Worm (Caenorhabditis elegans): ENCODE data around the gene K11H12.3.

K11H12.3 gene

DNA sequence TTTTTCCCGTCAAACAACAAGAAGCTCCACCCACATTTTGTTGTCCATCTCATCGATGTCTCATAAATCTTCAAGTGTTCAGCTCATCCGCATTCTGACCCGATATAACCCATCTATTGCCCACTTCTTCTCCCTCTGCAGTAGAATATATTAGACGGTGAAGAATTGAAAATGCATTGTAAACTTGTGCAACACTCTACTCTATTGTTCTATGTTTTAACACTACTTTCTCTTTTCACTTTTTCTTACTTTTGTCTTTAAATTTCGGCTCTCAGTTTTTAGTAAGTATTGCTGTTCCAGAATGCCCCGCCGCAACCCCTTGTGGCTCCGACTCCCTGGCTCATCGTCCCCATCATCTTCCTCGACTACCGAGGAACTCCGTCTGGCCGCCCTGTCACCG lies 23.9 kb downstream of the K11H12.3 start, which contains the start of gene K11H12.9:
Gene K11H12.9 (plus strand): TSS at position 301 of the 400 bp plus-strand sequence.
- TF ChIP-seq ceh-13 (GFP tag; optimal IDR thresholded peaks at IDR 0.05) (no peak), ama-1 (optimal IDR thresholded peaks at IDR 0.05) (no peak), tra-4 (tag; optimal IDR thresholded peaks at IDR 0.05) (no peak), scrt-1 (GFP tag; IDR thresholded peaks at IDR 0.05) (no peak), tbx-37 (GFP tag; conservative IDR thresholded peaks at IDR 0.05) (no peak), ceh-36 (tag; optimal IDR thresholded peaks at IDR 0.05) (no peak), B0310.2 (tag; optimal IDR thresholded peaks at IDR 0.05) (no peak), flt-1 (GFP tag; IDR thresholded peaks at IDR 0.05) (no peak), sea-1 (GFP tag; conservative IDR thresholded peaks at IDR 0.05) (no peak), pes-1 (GFP tag; IDR thresholded peaks at IDR 0.05) (no peak), hmg-4 (GFP tag; optimal IDR thresholded peaks at IDR 0.05) (no peak), tbx-11 (GFP tag; IDR thresholded peaks at IDR 0.05) (no peak), aly-1 (tag; optimal IDR thresholded peaks at IDR 0.05) (no peak), hmbx-1 (tag; optimal IDR thresholded peaks at IDR 0.05) (no peak), ets-7 (tag; optimal IDR thresholded peaks at IDR 0.05) (no peak), hnd-1 (tag; optimal IDR thresholded peaks at IDR 0.05) (no peak), F13C5.2 (tag; optimal IDR thresholded peaks at IDR 0.05) (no peak)

DNA sequence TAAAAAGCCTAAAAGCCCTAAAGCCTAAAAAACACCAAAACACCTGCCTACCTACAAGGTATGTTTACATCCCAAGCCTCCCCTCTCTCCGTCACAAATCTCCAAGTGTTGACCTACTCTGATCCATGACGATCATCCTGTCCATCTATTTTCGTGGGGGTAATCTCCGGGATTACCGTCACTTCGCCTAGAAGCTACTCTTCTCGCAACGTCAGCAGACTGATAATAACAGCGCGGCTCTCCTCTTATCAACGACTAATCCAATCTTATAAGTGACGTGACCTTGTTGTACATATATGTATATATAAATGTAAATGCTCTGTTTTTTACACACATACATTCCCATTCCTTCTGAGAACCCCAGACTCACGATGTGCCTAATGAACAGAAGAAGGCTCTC lies 24.9 kb downstream of the K11H12.3 start:
- no peak for TF ChIP-seq B0310.2 (tag; optimal IDR thresholded peaks at IDR 0.05)
- TF ChIP-seq tbx-37 (GFP tag; conservative IDR thresholded peaks at IDR 0.05): no peak
- no peak for TF ChIP-seq hnd-1 (tag; optimal IDR thresholded peaks at IDR 0.05)
- TF ChIP-seq ceh-13 (GFP tag; optimal IDR thresholded peaks at IDR 0.05): no peak
- no peak for TF ChIP-seq sea-1 (GFP tag; conservative IDR thresholded peaks at IDR 0.05)
- no peak for TF ChIP-seq hmg-4 (GFP tag; optimal IDR thresholded peaks at IDR 0.05)
- no peak for TF ChIP-seq tbx-11 (GFP tag; IDR thresholded peaks at IDR 0.05)
- no peak for TF ChIP-seq aly-1 (tag; optimal IDR thresholded peaks at IDR 0.05)
- TF ChIP-seq ama-1 (optimal IDR thresholded peaks at IDR 0.05): no peak
- no peak for TF ChIP-seq flt-1 (GFP tag; IDR thresholded peaks at IDR 0.05)
- TF ChIP-seq F13C5.2 (tag; optimal IDR thresholded peaks at IDR 0.05): no peak

DNA sequence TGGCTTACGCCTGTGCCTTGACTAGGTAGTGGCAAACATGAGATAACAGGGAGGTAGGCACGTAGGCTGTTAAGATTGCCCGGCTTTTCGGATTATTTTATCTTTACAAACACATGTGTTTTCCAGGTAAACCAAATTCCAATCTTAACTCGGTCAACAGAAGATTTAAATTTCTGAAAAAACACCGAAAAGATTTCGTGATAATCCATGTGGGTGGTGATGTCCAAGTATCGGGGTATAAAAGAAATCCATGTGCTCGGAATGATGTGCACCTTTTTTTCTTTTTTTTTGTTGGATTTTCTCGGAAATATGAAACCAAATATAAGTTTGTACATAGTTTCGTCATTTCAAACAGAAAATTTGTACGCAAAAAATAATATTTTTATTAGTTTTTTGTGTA lies 29.8 kb downstream of the K11H12.3 start:
- TF ChIP-seq ceh-36 (tag; optimal IDR thresholded peaks at IDR 0.05) (no peak), F13C5.2 (tag; optimal IDR thresholded peaks at IDR 0.05) (no peak), flt-1 (GFP tag; IDR thresholded peaks at IDR 0.05) (no peak), hnd-1 (tag; optimal IDR thresholded peaks at IDR 0.05) (no peak), hmg-4 (GFP tag; optimal IDR thresholded peaks at IDR 0.05) (no peak), tbx-37 (GFP tag; conservative IDR thresholded peaks at IDR 0.05) (no peak), ama-1 (optimal IDR thresholded peaks at IDR 0.05) (no peak), aly-1 (tag; optimal IDR thresholded peaks at IDR 0.05) (no peak), sea-1 (GFP tag; conservative IDR thresholded peaks at IDR 0.05) (no peak), ceh-13 (GFP tag; optimal IDR thresholded peaks at IDR 0.05) (no peak), B0310.2 (tag; optimal IDR thresholded peaks at IDR 0.05) (no peak), tra-4 (tag; optimal IDR thresholded peaks at IDR 0.05) (no peak), pes-1 (GFP tag; IDR thresholded peaks at IDR 0.05) (no peak), hmbx-1 (tag; optimal IDR thresholded peaks at IDR 0.05) (no peak)

DNA sequence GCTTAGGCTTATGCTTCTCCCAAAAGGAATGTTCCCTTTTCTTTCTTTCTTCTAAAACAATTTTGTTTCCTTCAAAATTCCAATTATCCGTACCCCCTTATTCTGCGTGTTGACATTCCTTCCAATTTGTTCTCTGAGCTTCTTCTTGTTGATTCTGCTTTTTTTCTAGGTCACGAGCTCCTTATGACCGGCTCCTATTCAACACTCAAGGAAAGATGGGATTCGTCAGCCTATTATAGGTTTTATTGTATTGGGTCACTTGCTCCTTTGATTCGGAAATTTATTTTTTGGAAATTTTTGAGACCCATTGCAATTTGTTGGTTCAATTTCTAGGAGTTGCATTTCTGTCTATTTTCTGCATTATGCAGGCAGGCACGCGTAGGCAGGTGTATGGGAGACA lies 34.1 kb downstream of the K11H12.3 start:
- no peak for TF ChIP-seq pes-1 (GFP tag; IDR thresholded peaks at IDR 0.05)
- no peak for TF ChIP-seq sea-1 (GFP tag; conservative IDR thresholded peaks at IDR 0.05)
- TF ChIP-seq ceh-13 (GFP tag; optimal IDR thresholded peaks at IDR 0.05): no peak
- no peak for TF ChIP-seq tbx-11 (GFP tag; IDR thresholded peaks at IDR 0.05)
- no peak for TF ChIP-seq ets-7 (tag; optimal IDR thresholded peaks at IDR 0.05)
- TF ChIP-seq B0310.2 (tag; optimal IDR thresholded peaks at IDR 0.05): no peak
- TF ChIP-seq F13C5.2 (tag; optimal IDR thresholded peaks at IDR 0.05): no peak
- TF ChIP-seq hmbx-1 (tag; optimal IDR thresholded peaks at IDR 0.05): no peak
- no peak for TF ChIP-seq ama-1 (optimal IDR thresholded peaks at IDR 0.05)
- no peak for TF ChIP-seq tra-4 (tag; optimal IDR thresholded peaks at IDR 0.05)
- no peak for TF ChIP-seq aly-1 (tag; optimal IDR thresholded peaks at IDR 0.05)
- TF ChIP-seq scrt-1 (GFP tag; IDR thresholded peaks at IDR 0.05): no peak
- no peak for TF ChIP-seq ceh-36 (tag; optimal IDR thresholded peaks at IDR 0.05)
- TF ChIP-seq tbx-37 (GFP tag; conservative IDR thresholded peaks at IDR 0.05): no peak
- no peak for TF ChIP-seq hmg-4 (GFP tag; optimal IDR thresholded peaks at IDR 0.05)
- no peak for TF ChIP-seq flt-1 (GFP tag; IDR thresholded peaks at IDR 0.05)
- TF ChIP-seq hnd-1 (tag; optimal IDR thresholded peaks at IDR 0.05): no peak

DNA sequence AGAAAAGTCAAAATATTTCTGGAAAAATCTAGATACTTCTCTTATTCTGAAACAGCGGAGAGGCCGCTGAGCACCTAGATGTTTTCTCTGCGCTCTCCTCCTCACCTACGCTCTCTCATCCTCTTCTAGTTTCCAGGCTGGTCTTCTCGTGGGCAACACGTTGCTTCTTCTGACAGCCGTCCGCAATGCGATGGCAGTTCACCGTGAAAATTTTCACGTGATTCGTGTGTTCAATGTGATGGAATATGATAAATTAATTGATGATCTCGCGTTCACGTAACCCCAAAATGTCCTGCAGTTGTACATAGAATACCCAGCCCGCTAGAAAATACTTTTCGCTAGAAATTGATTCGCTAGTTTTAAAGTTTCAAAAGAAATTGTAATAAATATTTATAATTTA lies 39.7 kb downstream of the K11H12.3 start:
- no peak for TF ChIP-seq pes-1 (GFP tag; IDR thresholded peaks at IDR 0.05)
- TF ChIP-seq ama-1 (optimal IDR thresholded peaks at IDR 0.05): no peak
- no peak for TF ChIP-seq B0310.2 (tag; optimal IDR thresholded peaks at IDR 0.05)
- TF ChIP-seq scrt-1 (GFP tag; IDR thresholded peaks at IDR 0.05): no peak
- no peak for TF ChIP-seq tra-4 (tag; optimal IDR thresholded peaks at IDR 0.05)
- TF ChIP-seq sea-1 (GFP tag; conservative IDR thresholded peaks at IDR 0.05): no peak
- no peak for TF ChIP-seq flt-1 (GFP tag; IDR thresholded peaks at IDR 0.05)
- TF ChIP-seq ceh-13 (GFP tag; optimal IDR thresholded peaks at IDR 0.05): no peak
- TF ChIP-seq ets-7 (tag; optimal IDR thresholded peaks at IDR 0.05): no peak
- no peak for TF ChIP-seq aly-1 (tag; optimal IDR thresholded peaks at IDR 0.05)
- TF ChIP-seq F13C5.2 (tag; optimal IDR thresholded peaks at IDR 0.05): no peak
- no peak for TF ChIP-seq tbx-11 (GFP tag; IDR thresholded peaks at IDR 0.05)
- TF ChIP-seq hnd-1 (tag; optimal IDR thresholded peaks at IDR 0.05): no peak
- TF ChIP-seq hmbx-1 (tag; optimal IDR thresholded peaks at IDR 0.05): no peak

DNA sequence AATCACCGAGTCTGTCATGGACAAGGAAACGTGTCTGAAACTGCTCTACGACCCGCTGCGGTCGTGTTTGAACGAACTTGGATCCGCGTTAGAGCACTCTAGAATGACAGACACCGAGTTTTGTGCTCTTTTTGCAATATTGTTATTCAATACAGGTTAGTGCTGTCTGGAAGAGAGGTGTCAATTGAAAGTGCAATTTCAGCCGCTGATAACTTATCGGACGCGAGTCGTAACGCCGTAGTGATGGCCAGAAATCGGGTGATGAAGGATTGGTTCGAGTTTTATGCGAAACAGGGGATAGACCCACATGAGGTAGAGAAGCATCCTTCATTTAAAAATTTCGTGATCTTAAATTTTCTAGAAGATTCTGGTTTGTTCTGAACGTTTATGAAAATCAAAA lies 41.4 kb downstream of the K11H12.3 start:
- TF ChIP-seq ama-1 (optimal IDR thresholded peaks at IDR 0.05): no peak
- TF ChIP-seq scrt-1 (GFP tag; IDR thresholded peaks at IDR 0.05): no peak
- no peak for TF ChIP-seq pes-1 (GFP tag; IDR thresholded peaks at IDR 0.05)
- no peak for TF ChIP-seq B0310.2 (tag; optimal IDR thresholded peaks at IDR 0.05)

DNA sequence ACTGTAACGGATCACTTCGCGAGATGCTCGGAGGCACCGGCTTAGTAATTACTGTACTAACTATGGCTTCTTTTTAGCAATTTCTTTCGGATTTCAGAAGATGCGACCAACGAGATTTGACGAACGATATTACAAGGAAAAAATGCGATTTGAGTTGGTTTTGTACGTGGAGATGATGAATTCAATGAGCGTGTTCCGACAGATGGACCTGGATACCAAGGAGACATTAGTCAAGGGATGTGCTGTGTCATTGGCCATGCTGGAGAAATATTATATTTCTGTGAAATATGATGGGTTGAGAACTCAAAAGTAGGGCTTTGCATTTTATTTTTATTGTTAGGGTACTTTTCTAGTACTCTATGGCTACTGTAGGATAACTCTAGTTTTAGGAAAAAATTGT lies 42.7 kb downstream of the K11H12.3 start:
- no peak for TF ChIP-seq ceh-13 (GFP tag; optimal IDR thresholded peaks at IDR 0.05)
- TF ChIP-seq hmg-4 (GFP tag; optimal IDR thresholded peaks at IDR 0.05): no peak
- TF ChIP-seq tbx-11 (GFP tag; IDR thresholded peaks at IDR 0.05): no peak
- no peak for TF ChIP-seq tra-4 (tag; optimal IDR thresholded peaks at IDR 0.05)
- TF ChIP-seq sea-1 (GFP tag; conservative IDR thresholded peaks at IDR 0.05): no peak
- TF ChIP-seq tbx-37 (GFP tag; conservative IDR thresholded peaks at IDR 0.05): no peak
- TF ChIP-seq F13C5.2 (tag; optimal IDR thresholded peaks at IDR 0.05): no peak
- no peak for TF ChIP-seq B0310.2 (tag; optimal IDR thresholded peaks at IDR 0.05)
- TF ChIP-seq aly-1 (tag; optimal IDR thresholded peaks at IDR 0.05): no peak
- no peak for TF ChIP-seq pes-1 (GFP tag; IDR thresholded peaks at IDR 0.05)
- no peak for TF ChIP-seq flt-1 (GFP tag; IDR thresholded peaks at IDR 0.05)
- no peak for TF ChIP-seq ets-7 (tag; optimal IDR thresholded peaks at IDR 0.05)
- no peak for TF ChIP-seq ama-1 (optimal IDR thresholded peaks at IDR 0.05)
- TF ChIP-seq scrt-1 (GFP tag; IDR thresholded peaks at IDR 0.05): no peak
- no peak for TF ChIP-seq hmbx-1 (tag; optimal IDR thresholded peaks at IDR 0.05)
- TF ChIP-seq ceh-36 (tag; optimal IDR thresholded peaks at IDR 0.05): no peak
- TF ChIP-seq hnd-1 (tag; optimal IDR thresholded peaks at IDR 0.05): no peak
